Fruit fly (Drosophila melanogaster) whole organism, adult: ENCODE results near the gene Arfrp1.

Source experiments
- CG11617 ChIP-seq: fragments of 200-800 bp; sonication (Bioruptor generic); optimal IDR thresholded peaks from 2 replicates; lab custom pipeline; 2017; ENCODE audit warnings: mild to moderate bottlenecking, missing biosample characterization, missing genetic modification reagents, missing genetic modification characterization
- CG12768 ChIP-seq: fragments of 200-800 bp; sonication (Bioruptor generic); optimal IDR thresholded peaks from 2 replicates; lab custom pipeline; 2017; ENCODE audit warnings: missing biosample characterization, missing genetic modification characterization, mild to moderate bottlenecking, moderate library complexity, missing genetic modification reagents
- CG14711 ChIP-seq: fragments of 200-800 bp; sonication (Bioruptor generic); optimal IDR thresholded peaks from 2 replicates; lab custom pipeline; 2018; ENCODE audit warnings: missing biosample characterization, mild to moderate bottlenecking, missing genetic modification characterization, moderate library complexity
- CG1620 ChIP-seq: fragments of 200-800 bp; sonication (Bioruptor generic); optimal IDR thresholded peaks from 2 replicates; lab custom pipeline; 2016; ENCODE audit warnings: missing biosample characterization, missing genetic modification characterization
- CG33017 ChIP-seq: fragments of 200-800 bp; sonication (Bioruptor generic); optimal IDR thresholded peaks from 2 replicates; lab custom pipeline; 2018; ENCODE audit warnings: missing biosample characterization, mild to moderate bottlenecking, missing genetic modification characterization, moderate library complexity
- CG7045 ChIP-seq: fragments of 200-800 bp; sonication (Bioruptor generic); optimal IDR thresholded peaks from 2 replicates; lab custom pipeline; 2017; ENCODE audit warnings: missing biosample characterization, mild to moderate bottlenecking, missing genetic modification characterization
- CG7101 ChIP-seq: fragments of 200-800 bp; sonication (Bioruptor generic); optimal IDR thresholded peaks from 2 replicates; lab custom pipeline; 2018; ENCODE audit warnings: missing biosample characterization, mild to moderate bottlenecking, missing genetic modification characterization, moderate library complexity
- Clk ChIP-seq: fragments of 200-800 bp; sonication (Bioruptor generic); optimal IDR thresholded peaks from 2 replicates; lab custom pipeline; 2017; ENCODE audit warnings: missing biosample characterization, missing genetic modification characterization
- Hr96 ChIP-seq: fragments of 200-800 bp; sonication (Bioruptor generic); optimal IDR thresholded peaks from 2 replicates; lab custom pipeline; 2016; ENCODE audit warnings: missing biosample characterization, missing genetic modification characterization
- Mnt ChIP-seq: fragments of 200-800 bp; sonication (Bioruptor generic); optimal IDR thresholded peaks from 2 replicates; lab custom pipeline; 2016; ENCODE audit warnings: missing biosample characterization, mild to moderate bottlenecking, missing genetic modification characterization
- bab1 ChIP-seq: fragments of 200-800 bp; sonication (Bioruptor generic); optimal IDR thresholded peaks from 3 replicates; lab custom pipeline; 2019; ENCODE audit warnings: missing biosample characterization, mild to moderate bottlenecking, missing genetic modification characterization, moderate library complexity
- cic ChIP-seq: fragments of 200-800 bp; sonication (Bioruptor generic); optimal IDR thresholded peaks from 2 replicates; lab custom pipeline; 2017; ENCODE audit warnings: missing biosample characterization, mild to moderate bottlenecking, missing genetic modification characterization, moderate library complexity
- kay ChIP-seq: fragments of 200-800 bp; sonication (Bioruptor generic); peaks from one replicate; lab custom pipeline; 2016; ENCODE audit warnings: missing biosample characterization, missing genetic modification characterization, borderline replicate concordance
- ovo ChIP-seq: fragments of 200-800 bp; sonication (Bioruptor generic); optimal IDR thresholded peaks from 2 replicates; lab custom pipeline; 2016; ENCODE audit warnings: missing biosample characterization, missing genetic modification characterization

dm6 chrX:9062665-9063064 is 44.2 kb upstream of the Arfrp1 start:
- TF ChIP-seq CG14711 (tag; lab: Kevin White, UChicago) (no peak), CG12768 (GFP tag; lab: Kevin White, UChicago) (no peak), kay (GFP tag; lab: Kevin White, UChicago) (no peak), CG1620 (GFP tag; lab: Kevin White, UChicago) (no peak), Hr96 (GFP tag; lab: Kevin White, UChicago) (no peak), cic (GFP tag; lab: Kevin White, UChicago) (no peak), CG33017 (tag; lab: Kevin White, UChicago) (no peak), Clk (GFP tag; lab: Kevin White, UChicago) (no peak), ovo (no peak), CG7101 (tag; lab: Kevin White, UChicago) (peak; percentile 14), Mnt (GFP tag; lab: Kevin White, UChicago) (no peak), CG11617 (GFP tag; lab: Kevin White, UChicago) (no peak), CG7045 (GFP tag; lab: Kevin White, UChicago) (no peak), bab1 (peak; percentile 2)
